Worm (Caenorhabditis elegans) whole organism, L4 larva: ENCODE results near the gene Y82E9BL.19.
"Not testable (repeated sequence)": the region's sequence is repeated elsewhere in the genome, so short reads cannot be mapped to it uniquely, and the experiment has no call there.

Source experiments
- F10B5.3 ChIP-seq: sonication (generic microtip); optimal IDR thresholded peaks from 2 replicates; lab custom pipeline; 2016; ENCODE audit warnings: mild to moderate bottlenecking, missing genetic modification characterization, missing compliant biosample characterization
- R02D3.7 ChIP-seq: fragments of 150-350 bp; sonication (generic microtip); optimal IDR thresholded peaks from 3 replicates; lab custom pipeline; 2014; ENCODE audit warnings: missing biosample characterization, missing genetic modification characterization
- Y75B8A.6 ChIP-seq: fragments of 200-800 bp; sonication (Bioruptor generic); IDR thresholded peaks from 2 replicates; pipeline ENCODE4 v1.3.6; 2022; ENCODE audit warnings: missing genetic modification reagents, missing genetic modification characterization, missing compliant biosample characterization
- ZK337.2 ChIP-seq: fragments of 200-800 bp; sonication (Bioruptor generic); IDR thresholded peaks from 2 replicates; pipeline ENCODE4 v1.3.6; 2022; ENCODE audit warnings: missing genetic modification reagents, missing genetic modification characterization, missing compliant biosample characterization
- aly-2 ChIP-seq: sonication (generic microtip); optimal IDR thresholded peaks from 2 replicates; lab custom pipeline; 2018; ENCODE audit warnings: missing biosample characterization, missing genetic modification characterization
- ceh-28 ChIP-seq: fragments of 150-350 bp; optimal IDR thresholded peaks from 2 replicates; lab custom pipeline; 2014; ENCODE audit warnings: missing biosample characterization, missing genetic modification reagents, missing genetic modification characterization
- ces-1 ChIP-seq: fragments of 150-350 bp; sonication (generic microtip); optimal IDR thresholded peaks from 4 replicates; lab custom pipeline; 2014; ENCODE audit warnings: missing biosample characterization, missing genetic modification reagents, missing genetic modification characterization
- dmd-8 ChIP-seq: fragments of 200-800 bp; sonication (Bioruptor generic); IDR thresholded peaks from 2 replicates; pipeline ENCODE4 v1.3.6; 2022; ENCODE audit warnings: missing genetic modification characterization, missing compliant biosample characterization
- dmd-9 ChIP-seq: fragments of 200-800 bp; sonication (Bioruptor generic); IDR thresholded peaks from 2 replicates; pipeline ENCODE4 v1.3.6; 2022; ENCODE audit warnings: missing genetic modification reagents, missing genetic modification characterization, missing compliant biosample characterization
- dve-1 ChIP-seq: sonication (generic microtip); optimal IDR thresholded peaks from 2 replicates; lab custom pipeline; 2017; ENCODE audit warnings: antibody characterized with exemption, mild to moderate bottlenecking, missing genetic modification characterization, missing compliant biosample characterization; ENCODE audit not compliant: insufficient read depth
- egl-27 ChIP-seq: sonication (generic microtip); optimal IDR thresholded peaks from 3 replicates; lab custom pipeline; 2017; ENCODE audit warnings: missing biosample characterization, missing genetic modification reagents, missing genetic modification characterization
- egl-43 ChIP-seq: fragments of 200-800 bp; sonication (Bioruptor generic); IDR thresholded peaks from 2 replicates; pipeline ENCODE4 v1.3.6; 2022; ENCODE audit warnings: missing genetic modification reagents, missing genetic modification characterization, missing compliant biosample characterization
- hif-1 ChIP-seq, 2 experiments: sonication (generic microtip); optimal IDR thresholded peaks; 2 replicates each; lab custom pipeline; 2016 to 2017; ENCODE audit warnings: missing compliant biosample characterization in 2 of 2, missing genetic modification characterization in 2 of 2, missing genetic modification reagents in 2 of 2, missing genotype in 2 of 2, mild to moderate bottlenecking in 1 of 2
- hlh-30 ChIP-seq: sonication (generic microtip); optimal IDR thresholded peaks from 2 replicates; lab custom pipeline; 2017; ENCODE audit warnings: antibody characterized with exemption, mild to moderate bottlenecking, missing genetic modification characterization, missing compliant biosample characterization; ENCODE audit not compliant: insufficient read depth
- jun-1 ChIP-seq: fragments of 150-350 bp; optimal IDR thresholded peaks from 2 replicates; lab custom pipeline; 2014; ENCODE audit warnings: missing biosample characterization, missing genetic modification reagents, missing genetic modification characterization
- lim-7 ChIP-seq: fragments of 200-800 bp; sonication (Bioruptor generic); IDR thresholded peaks from 2 replicates; pipeline ENCODE4 v1.3.6; 2022; ENCODE audit warnings: missing genetic modification characterization, missing compliant biosample characterization
- lin-29 ChIP-seq: fragments of 200-800 bp; sonication (Bioruptor generic); IDR thresholded peaks from 2 replicates; pipeline ENCODE4 v1.3.6; 2022; ENCODE audit warnings: missing genetic modification reagents, missing genetic modification characterization, missing compliant biosample characterization
- lin-38 ChIP-seq: fragments of 200-800 bp; sonication (Bioruptor generic); IDR thresholded peaks from 2 replicates; pipeline ENCODE4 v1.3.6; 2022; ENCODE audit warnings: missing genetic modification reagents, missing genetic modification characterization, missing compliant biosample characterization
- lir-3 ChIP-seq: sonication (generic microtip); optimal IDR thresholded peaks from 2 replicates; lab custom pipeline; 2016; ENCODE audit warnings: mild to moderate bottlenecking, missing genetic modification characterization, missing compliant biosample characterization
- lsy-2 ChIP-seq, 2 experiments: fragments of 150-350 bp in 1 of 2; sonication (generic microtip) in 1 of 2; optimal IDR thresholded peaks; 2 replicates each; lab custom pipeline; 2014 to 2017; ENCODE audit warnings: missing biosample characterization in 2 of 2, missing genetic modification characterization in 2 of 2
- madf-5 ChIP-seq, 2 experiments: fragments of 200-800 bp; sonication (Bioruptor generic); IDR thresholded peaks; 2 replicates each; pipeline ENCODE4 v1.3.6; 2022; ENCODE audit warnings: missing compliant biosample characterization in 2 of 2, missing genetic modification characterization in 2 of 2
- mdl-1 ChIP-seq, 2 experiments: fragments of 150-350 bp in 1 of 2; sonication (generic microtip) in 1 of 2; optimal IDR thresholded peaks; 2 replicates each; lab custom pipeline; 2014 to 2017; ENCODE audit warnings: missing biosample characterization in 2 of 2, missing genetic modification characterization in 2 of 2
- mdt-29 ChIP-seq: fragments of 200-800 bp; sonication (Bioruptor generic); IDR thresholded peaks from 2 replicates; pipeline ENCODE4 v1.3.6; 2022; ENCODE audit warnings: missing genetic modification reagents, missing genetic modification characterization, missing compliant biosample characterization
- nhr-11 ChIP-seq: fragments of 150-350 bp; optimal IDR thresholded peaks from 2 replicates; lab custom pipeline; 2014; ENCODE audit warnings: missing biosample characterization, missing genetic modification characterization
- nhr-111 ChIP-seq: fragments of 200-800 bp; sonication (Bioruptor generic); optimal IDR thresholded peaks from 2 replicates; lab custom pipeline; 2018; ENCODE audit warnings: mild to moderate bottlenecking, missing genetic modification characterization, missing compliant biosample characterization
- nhr-237 ChIP-seq: sonication (generic microtip); optimal IDR thresholded peaks from 2 replicates; lab custom pipeline; 2017; ENCODE audit warnings: missing biosample characterization, missing genetic modification characterization
- nhr-25 ChIP-seq: sonication (generic microtip); optimal IDR thresholded peaks from 2 replicates; lab custom pipeline; 2017; ENCODE audit warnings: missing genetic modification characterization, mild to moderate bottlenecking, missing compliant biosample characterization, antibody characterized with exemption, moderate library complexity, borderline replicate concordance; ENCODE audit not compliant: insufficient read depth
- nhr-42 ChIP-seq: fragments of 200-800 bp; sonication (Bioruptor generic); IDR thresholded peaks from 2 replicates; pipeline ENCODE4 v1.3.6; 2022; ENCODE audit warnings: missing genetic modification characterization, missing compliant biosample characterization
- php-3 ChIP-seq: fragments of 200-800 bp; sonication (Bioruptor generic); IDR thresholded peaks from 2 replicates; pipeline ENCODE4 v1.3.6; 2022; ENCODE audit warnings: missing genetic modification reagents, missing genetic modification characterization, missing compliant biosample characterization
- sdz-12 ChIP-seq: fragments of 200-800 bp; sonication (Bioruptor generic); optimal IDR thresholded peaks from 2 replicates; lab custom pipeline; 2018; ENCODE audit warnings: mild to moderate bottlenecking, missing genetic modification characterization, missing compliant biosample characterization
- tra-1 ChIP-seq: fragments of 200-800 bp; sonication (Bioruptor generic); IDR thresholded peaks from 2 replicates; pipeline ENCODE4 v1.3.6; 2022; ENCODE audit warnings: missing genetic modification reagents, missing genetic modification characterization, missing compliant biosample characterization
- zag-1 ChIP-seq: fragments of 150-350 bp; optimal IDR thresholded peaks from 2 replicates; lab custom pipeline; 2014; ENCODE audit warnings: missing biosample characterization, missing genetic modification characterization
- ztf-7 ChIP-seq: fragments of 150-350 bp; optimal IDR thresholded peaks from 2 replicates; lab custom pipeline; 2014; ENCODE audit warnings: missing biosample characterization, missing genetic modification characterization

The Y82E9BL.19 gene

DNA sequence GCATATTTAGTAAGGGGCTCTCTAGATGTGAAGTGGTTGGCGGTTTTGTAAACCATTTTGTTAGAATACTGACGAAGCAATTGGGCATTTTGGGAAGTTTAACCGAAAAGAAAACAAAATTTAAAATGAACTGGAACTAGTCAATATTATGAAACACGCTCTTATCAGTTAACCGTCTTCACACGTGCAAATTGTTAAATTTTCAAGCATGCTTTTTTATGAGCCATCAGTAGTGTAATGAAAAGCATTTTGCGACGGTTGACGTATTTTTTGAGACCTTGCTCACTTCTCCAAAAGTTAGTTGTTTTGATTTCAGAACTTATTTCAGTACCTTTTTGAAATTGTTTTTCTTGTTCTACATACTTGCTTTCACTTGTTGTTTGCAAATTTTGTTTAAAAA, 17.5 kb downstream of the Y82E9BL.19 start, which contains the start of gene fbxa-25 (continued):
- TF ChIP-seq ceh-28 (tag; lab: Kevin White, UChicago) (no peak), mdl-1 (tag; optimal IDR thresholded peaks at IDR 0.05; lab: Kevin White, UChicago) (peak in 1 of 2 experiments; percentile 31)

ce11 chrIII:1350745-1351144, 18.9 kb downstream of the Y82E9BL.19 start, which contains the start of gene Y82E9BL.3:
Gene Y82E9BL.3 (minus strand): TSS chrIII:1350845.
- TF ChIP-seq dmd-9 (GFP tag; lab: Robert Waterston, UW) (no peak), dmd-8 (GFP tag; lab: Robert Waterston, UW) (no peak), mdl-1 (tag; optimal IDR thresholded peaks at IDR 0.05; lab: Kevin White, UChicago) (no peak), lim-7 (GFP tag; lab: Robert Waterston, UW) (no peak), aly-2 (tag; lab: Kevin White, UChicago) (no peak), hlh-30 (tag; lab: Kevin White, UChicago) (no peak), php-3 (GFP tag; lab: Robert Waterston, UW) (no peak), jun-1 (tag; lab: Kevin White, UChicago) (no peak), nhr-11 (tag; lab: Kevin White, UChicago) (no peak), lin-38 (GFP tag; lab: Robert Waterston, UW) (no peak), hif-1 (tag; optimal IDR thresholded peaks at IDR 0.05; lab: Kevin White, UChicago) (no peak), tra-1 (GFP tag; lab: Robert Waterston, UW) (no peak), nhr-237 (tag; lab: Kevin White, UChicago) (no peak), nhr-42 (GFP tag; lab: Robert Waterston, UW) (no peak), Y75B8A.6 (GFP tag; lab: Robert Waterston, UW) (no peak), lir-3 (tag; lab: Kevin White, UChicago) (no peak), ZK337.2 (GFP tag; lab: Robert Waterston, UW) (no peak), zag-1 (tag; lab: Kevin White, UChicago) (no peak), sdz-12 (no peak)
- TF ChIP-seq, all 104 proteins: peak for 0

- TF ChIP-seq mdt-29 (GFP tag; lab: Robert Waterston, UW) (no peak), sdz-12 (no peak), R02D3.7 (tag; lab: Kevin White, UChicago) (no peak), ceh-28 (tag; lab: Kevin White, UChicago) (no peak), ztf-7 (tag; lab: Kevin White, UChicago) (no peak), nhr-237 (tag; lab: Kevin White, UChicago) (no peak), egl-43 (GFP tag; lab: Robert Waterston, UW) (no peak), lim-7 (GFP tag; lab: Robert Waterston, UW) (0 out of 2 replicates have a peak, but pooled peaks have one; percentile 59)
Measured at ce11 chrIII:1354523-1354922, 22.7 kb downstream of the Y82E9BL.19 start.

DNA sequence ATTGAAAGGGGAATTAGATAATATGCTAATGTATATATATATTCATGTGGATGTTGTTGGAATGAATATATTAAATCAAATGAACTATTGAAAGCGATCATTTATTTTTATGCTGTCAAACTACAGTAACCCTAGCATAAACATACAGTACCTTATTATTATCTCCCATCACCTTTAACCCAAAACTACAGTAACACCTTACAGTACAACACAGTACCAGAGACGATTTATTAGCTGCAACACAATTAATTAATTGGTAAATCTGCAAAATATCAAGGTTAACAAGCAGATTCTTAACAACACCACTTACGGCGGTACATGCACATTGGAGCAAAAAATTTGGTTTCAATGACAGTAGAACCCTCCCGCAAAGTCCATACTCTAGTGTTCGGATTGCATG, 23.5 kb downstream of the Y82E9BL.19 start, which contains the start of gene Y82E9BL.1:
TSS of gene Y82E9BL.1 (minus strand) at position 101 of the 400 bp plus-strand sequence.
- no peak for TF ChIP-seq nhr-111 (GFP tag; lab: Kevin White, UChicago)
- no peak for TF ChIP-seq lsy-2 (tag; optimal IDR thresholded peaks at IDR 0.05; lab: Kevin White, UChicago)
- no peak for TF ChIP-seq lin-29 (GFP tag; lab: Robert Waterston, UW)
- no peak for TF ChIP-seq dve-1 (tag; lab: Kevin White, UChicago)
- no peak for TF ChIP-seq zag-1 (tag; lab: Kevin White, UChicago)
- TF ChIP-seq madf-5 (GFP tag; IDR thresholded peaks at IDR 0.05; lab: Robert Waterston, UW), result no peak
- TF ChIP-seq nhr-25 (tag; lab: Kevin White, UChicago), result no peak
- TF ChIP-seq F10B5.3 (tag; lab: Kevin White, UChicago), result no peak

DNA sequence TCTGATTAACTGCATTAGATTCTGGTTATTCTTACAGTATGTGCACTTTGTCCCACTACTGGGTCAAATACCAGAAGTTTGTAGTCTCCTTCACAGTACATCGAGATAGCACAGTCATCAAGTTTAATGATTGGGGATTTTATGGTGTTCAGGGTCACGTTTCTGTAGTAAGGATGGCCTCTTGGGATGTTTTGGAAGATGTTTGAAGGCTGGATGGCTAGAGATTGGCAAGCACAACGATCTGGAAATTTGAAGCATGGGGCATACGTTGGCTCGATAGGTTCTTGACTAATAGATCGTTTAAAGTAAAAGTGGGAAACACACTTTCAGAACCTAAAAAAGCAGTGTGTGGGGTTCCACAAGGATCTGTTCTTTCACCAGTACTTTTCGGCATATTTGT, 26.2 kb downstream of the Y82E9BL.19 start, which contains the start of gene Y82E9BR.8:
TSS of gene Y82E9BR.8 (minus strand) at position 101 of the 400 bp plus-strand sequence.
- TF ChIP-seq egl-27; ces-1 (GFP tag; lab: Kevin White, UChicago); ceh-28 (tag; lab: Kevin White, UChicago): not testable (repeated sequence)
- TF ChIP-seq, all 104 proteins: peak for 0; not testable (repeated sequence) for 104
